Worm (Caenorhabditis elegans): Measurements from ENCODE around the gene F58A6.5.

DNA sequence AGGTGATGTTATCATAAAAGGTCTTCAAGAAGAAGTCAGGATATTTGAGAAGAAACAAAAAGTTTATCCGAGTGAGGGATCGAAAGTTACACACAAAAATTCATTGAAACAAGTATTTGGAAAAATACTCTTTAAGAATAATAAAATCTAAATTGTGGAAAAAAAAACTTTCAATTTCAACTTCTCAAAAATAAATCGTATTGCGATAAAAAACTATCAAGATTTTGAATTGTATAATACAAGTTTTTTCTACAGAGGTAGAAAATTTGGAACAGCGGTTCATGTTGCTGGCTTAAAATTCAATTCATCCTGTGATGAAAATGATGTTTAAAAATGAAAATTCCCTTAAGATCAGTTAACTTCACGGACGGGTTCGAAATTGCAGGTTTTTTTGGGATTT, 36.2 kb downstream of the F58A6.5 start, which contains the start of gene F09C12.8:
- no peak for TF ChIP-seq dao-5 (tag; optimal IDR thresholded peaks at IDR 0.05)
- TF ChIP-seq him-1 (tag; optimal IDR thresholded peaks at IDR 0.05), result no peak
- no peak for TF ChIP-seq W03F9.2 (tag; optimal IDR thresholded peaks at IDR 0.05)
